Fruit fly (Drosophila melanogaster): ENCODE measurements around the gene Fibp.

- TF ChIP-seq CG4496 (GFP tag; IDR thresholded peaks at IDR 0.05) (no peak), Snoo (tag; optimal IDR thresholded peaks at IDR 0.05) (no peak), rn (GFP tag; IDR thresholded peaks at IDR 0.05) (no peak)
Measured at dm6 chr3L:19790564-19790928, 27.2 kb downstream of the Fibp start.
